Worm (Caenorhabditis elegans) whole organism, late embryonic: Measurements from ENCODE around the gene Y14H12B.1.

Source experiments
- C08G9.2 ChIP-seq: sonication (generic microtip); optimal IDR thresholded peaks from 2 replicates; lab custom pipeline; 2016; ENCODE audit warnings: mild to moderate bottlenecking, missing genetic modification characterization, moderate library complexity, missing compliant biosample characterization
- C38D4.7 ChIP-seq: fragments of 200-800 bp; sonication (Bioruptor generic); optimal IDR thresholded peaks from 2 replicates; lab custom pipeline; 2018; ENCODE audit warnings: mild to moderate bottlenecking, missing genetic modification characterization, moderate library complexity, missing compliant biosample characterization
- F13H6.1 ChIP-seq: sonication (generic microtip); optimal IDR thresholded peaks from 2 replicates; lab custom pipeline; 2016; ENCODE audit warnings: missing genetic modification characterization, missing compliant biosample characterization
- K09A11.1 ChIP-seq: sonication (generic microtip); optimal IDR thresholded peaks from 2 replicates; lab custom pipeline; 2017; ENCODE audit warnings: antibody characterized with exemption, mild to moderate bottlenecking, missing genetic modification characterization, missing compliant biosample characterization; ENCODE audit not compliant: insufficient read depth
- T23F11.4 ChIP-seq: fragments of 200-800 bp; sonication (Bioruptor generic); optimal IDR thresholded peaks from 2 replicates; lab custom pipeline; 2018; ENCODE audit warnings: mild to moderate bottlenecking, missing genetic modification characterization, missing compliant biosample characterization
- Y22D7AL.16 ChIP-seq: sonication (generic microtip); optimal IDR thresholded peaks from 2 replicates; lab custom pipeline; 2016; ENCODE audit warnings: missing genetic modification characterization, missing compliant biosample characterization
- ahr-1 ChIP-seq: sonication (generic microtip); optimal IDR thresholded peaks from 2 replicates; lab custom pipeline; 2016; ENCODE audit warnings: missing genetic modification characterization, missing compliant biosample characterization
- ceh-18 ChIP-seq: sonication (generic microtip); optimal IDR thresholded peaks from 2 replicates; lab custom pipeline; 2016; ENCODE audit warnings: missing genetic modification characterization, missing compliant biosample characterization
- ceh-2 ChIP-seq: sonication (generic microtip); optimal IDR thresholded peaks from 2 replicates; lab custom pipeline; 2016; ENCODE audit warnings: missing genotype, missing genetic modification characterization, missing compliant biosample characterization
- ceh-22 ChIP-seq: sonication (generic microtip); optimal IDR thresholded peaks from 2 replicates; lab custom pipeline; 2017; ENCODE audit warnings: missing biosample characterization, missing genetic modification characterization
- ceh-24 ChIP-seq: sonication (generic microtip); optimal IDR thresholded peaks from 2 replicates; lab custom pipeline; 2016; ENCODE audit warnings: mild to moderate bottlenecking, missing genetic modification characterization, missing compliant biosample characterization
- ceh-30 ChIP-seq: fragments of 150-350 bp; optimal IDR thresholded peaks from 2 replicates; lab custom pipeline; 2014; ENCODE audit warnings: missing biosample characterization, missing genetic modification characterization
- ceh-31 ChIP-seq: sonication (generic microtip); optimal IDR thresholded peaks from 2 replicates; lab custom pipeline; 2016; ENCODE audit warnings: missing genetic modification characterization, missing compliant biosample characterization
- ceh-34 ChIP-seq: sonication (generic microtip); optimal IDR thresholded peaks from 2 replicates; lab custom pipeline; 2016; ENCODE audit warnings: mild to moderate bottlenecking, missing genetic modification characterization, missing compliant biosample characterization
- ceh-48 ChIP-seq: sonication (generic microtip); optimal IDR thresholded peaks from 2 replicates; lab custom pipeline; 2016; ENCODE audit warnings: missing genetic modification characterization, inconsistent platforms, missing compliant biosample characterization
- ceh-9 ChIP-seq: sonication (generic microtip); optimal IDR thresholded peaks from 2 replicates; lab custom pipeline; 2016; ENCODE audit warnings: mild to moderate bottlenecking, missing genetic modification characterization, inconsistent platforms, missing compliant biosample characterization
- che-1 ChIP-seq: sonication (generic microtip); optimal IDR thresholded peaks from 2 replicates; lab custom pipeline; 2016; ENCODE audit warnings: mild to moderate bottlenecking, missing genetic modification characterization, missing compliant biosample characterization
- dmd-4 ChIP-seq: sonication (generic microtip); optimal IDR thresholded peaks from 2 replicates; lab custom pipeline; 2016; ENCODE audit warnings: borderline replicate concordance, missing genetic modification characterization, missing compliant biosample characterization
- dve-1 ChIP-seq: sonication (generic microtip); optimal IDR thresholded peaks from 2 replicates; lab custom pipeline; 2017; ENCODE audit warnings: antibody characterized with exemption, mild to moderate bottlenecking, missing genetic modification characterization, missing compliant biosample characterization
- elt-4 ChIP-seq: sonication (generic microtip); optimal IDR thresholded peaks from 2 replicates; lab custom pipeline; 2016; ENCODE audit warnings: missing genetic modification characterization, missing compliant biosample characterization
- ets-4 ChIP-seq: sonication (generic microtip); optimal IDR thresholded peaks from 2 replicates; lab custom pipeline; 2016; ENCODE audit warnings: missing genetic modification characterization, missing compliant biosample characterization
- hlh-13 ChIP-seq: fragments of 200-800 bp; sonication (Bioruptor generic); optimal IDR thresholded peaks from 2 replicates; lab custom pipeline; 2018; ENCODE audit warnings: mild to moderate bottlenecking, missing genetic modification characterization, missing compliant biosample characterization
- hlh-15 ChIP-seq: sonication (generic microtip); optimal IDR thresholded peaks from 2 replicates; lab custom pipeline; 2016; ENCODE audit warnings: missing genetic modification characterization, missing compliant biosample characterization
- lim-6 ChIP-seq: sonication (generic microtip); optimal IDR thresholded peaks from 2 replicates; lab custom pipeline; 2016; ENCODE audit warnings: missing genetic modification characterization, missing compliant biosample characterization
- lin-11 ChIP-seq: fragments of 200-800 bp; sonication (Bioruptor generic); optimal IDR thresholded peaks from 2 replicates; lab custom pipeline; 2018; ENCODE audit warnings: mild to moderate bottlenecking, missing genetic modification characterization, missing compliant biosample characterization
- madf-2 ChIP-seq: sonication (generic microtip); optimal IDR thresholded peaks from 2 replicates; lab custom pipeline; 2017; ENCODE audit warnings: missing genetic modification characterization, missing compliant biosample characterization
- mec-3 ChIP-seq: sonication (generic microtip); optimal IDR thresholded peaks from 2 replicates; lab custom pipeline; 2016; ENCODE audit warnings: borderline replicate concordance, missing genetic modification characterization, missing compliant biosample characterization
- nfya-1 ChIP-seq: sonication (generic microtip); optimal IDR thresholded peaks from 2 replicates; lab custom pipeline; 2017; ENCODE audit warnings: missing genetic modification characterization, mild to moderate bottlenecking, missing compliant biosample characterization, antibody characterized with exemption, moderate library complexity
- pqm-1 ChIP-seq: sonication (generic microtip); optimal IDR thresholded peaks from 2 replicates; lab custom pipeline; 2016; ENCODE audit warnings: missing genetic modification characterization, missing compliant biosample characterization
- ref-2 ChIP-seq: sonication (generic microtip); optimal IDR thresholded peaks from 2 replicates; lab custom pipeline; 2016; ENCODE audit warnings: missing genetic modification characterization, missing compliant biosample characterization
- rnt-1 ChIP-seq: sonication (generic microtip); optimal IDR thresholded peaks from 2 replicates; lab custom pipeline; 2016; ENCODE audit warnings: missing genetic modification characterization, missing compliant biosample characterization
- sox-4 ChIP-seq: sonication (generic microtip); optimal IDR thresholded peaks from 2 replicates; lab custom pipeline; 2017; ENCODE audit warnings: mild to moderate bottlenecking, missing genetic modification characterization, inconsistent platforms, missing compliant biosample characterization
- tbx-2 ChIP-seq: sonication (generic microtip); optimal IDR thresholded peaks from 2 replicates; lab custom pipeline; 2016; ENCODE audit warnings: missing genetic modification characterization, missing compliant biosample characterization
- ttx-3 ChIP-seq: sonication (generic microtip); optimal IDR thresholded peaks from 2 replicates; lab custom pipeline; 2016; ENCODE audit warnings: missing genetic modification reagents, missing genetic modification characterization, missing compliant biosample characterization
- unc-3 ChIP-seq, 2 experiments: fragments of 200-800 bp in 1 of 2; sonication (Bioruptor generic) in 1 of 2; sonication (generic microtip) in 1 of 2; conservative IDR thresholded peaks in 1 of 2; optimal IDR thresholded peaks in 1 of 2; 2 replicates each; pipeline versions ENCODE4 v1.3.6 to Lab custom; 2016 to 2022; ENCODE audit warnings: missing compliant biosample characterization in 2 of 2, missing genetic modification characterization in 2 of 2, missing genetic modification reagents in 1 of 2
- unc-42 ChIP-seq: sonication (generic microtip); optimal IDR thresholded peaks from 2 replicates; lab custom pipeline; 2016; ENCODE audit warnings: missing genotype, missing genetic modification characterization, missing compliant biosample characterization
- unc-55 ChIP-seq: sonication (generic microtip); optimal IDR thresholded peaks from 2 replicates; lab custom pipeline; 2017; ENCODE audit warnings: missing biosample characterization, missing genetic modification reagents, missing genetic modification characterization
- unc-86 ChIP-seq: sonication (generic microtip); optimal IDR thresholded peaks from 2 replicates; lab custom pipeline; 2016; ENCODE audit warnings: missing genetic modification characterization, missing compliant biosample characterization

The Y14H12B.1 gene

DNA sequence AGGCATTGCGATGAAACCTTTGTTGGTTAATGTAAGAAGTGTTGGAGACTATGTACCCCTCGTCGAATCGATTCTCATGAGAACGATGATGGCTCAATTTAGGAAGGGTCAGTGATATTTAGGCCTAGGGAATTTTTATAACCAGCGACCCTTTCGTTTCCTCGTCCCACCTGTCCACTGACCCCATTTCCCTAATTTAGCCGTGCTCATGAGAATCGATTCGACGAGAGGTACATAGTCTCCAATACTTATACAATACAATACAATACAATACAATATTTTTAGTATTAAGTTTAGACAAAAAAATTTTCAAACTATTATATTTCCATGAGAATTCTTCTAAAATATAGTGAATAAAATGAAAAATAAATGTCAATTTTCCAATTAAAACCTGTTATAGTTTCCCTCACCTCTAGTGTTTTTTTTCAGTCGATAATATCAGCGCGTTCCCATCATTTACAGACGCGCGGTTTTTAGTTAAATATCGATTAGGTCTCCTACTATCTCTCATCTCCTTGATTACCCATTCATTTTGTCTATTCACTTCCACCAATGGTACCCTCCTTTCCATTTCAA, 27.5 kb upstream of the Y14H12B.1 start, which contains the start of the genes F53C3.11 and fbxb-103:
TSS of gene F53C3.11 (minus strand) at position 101 of the 576 bp plus-strand sequence.
TSS of gene fbxb-103 (plus strand) at position 526 of the 576 bp plus-strand sequence.
- no peak for TF ChIP-seq unc-55 (GFP tag; lab: Kevin White, UChicago)
- no peak for TF ChIP-seq pqm-1 (tag; lab: Kevin White, UChicago)
- TF ChIP-seq Y22D7AL.16 (tag; lab: Kevin White, UChicago): no peak
- TF ChIP-seq ceh-30: no peak
- no peak for TF ChIP-seq unc-3 (GFP tag; conservative IDR thresholded peaks at IDR 0.05; lab: Robert Waterston, UW)
- TF ChIP-seq unc-3 (tag; optimal IDR thresholded peaks at IDR 0.05; lab: Kevin White, UChicago): no peak
- TF ChIP-seq T23F11.4 (GFP tag; lab: Kevin White, UChicago): no peak
- TF ChIP-seq unc-42: no peak
- no peak for TF ChIP-seq F13H6.1
- no peak for TF ChIP-seq ceh-9
- TF ChIP-seq tbx-2 (tag; lab: Kevin White, UChicago): no peak
- no peak for TF ChIP-seq dve-1 (tag; lab: Kevin White, UChicago)
- TF ChIP-seq elt-4 (tag; lab: Kevin White, UChicago): no peak
- TF ChIP-seq lim-6 (tag; lab: Kevin White, UChicago): no peak
- TF ChIP-seq C08G9.2 (tag; lab: Kevin White, UChicago): no peak
- no peak for TF ChIP-seq sox-4
- no peak for TF ChIP-seq ahr-1 (tag; lab: Kevin White, UChicago)

DNA sequence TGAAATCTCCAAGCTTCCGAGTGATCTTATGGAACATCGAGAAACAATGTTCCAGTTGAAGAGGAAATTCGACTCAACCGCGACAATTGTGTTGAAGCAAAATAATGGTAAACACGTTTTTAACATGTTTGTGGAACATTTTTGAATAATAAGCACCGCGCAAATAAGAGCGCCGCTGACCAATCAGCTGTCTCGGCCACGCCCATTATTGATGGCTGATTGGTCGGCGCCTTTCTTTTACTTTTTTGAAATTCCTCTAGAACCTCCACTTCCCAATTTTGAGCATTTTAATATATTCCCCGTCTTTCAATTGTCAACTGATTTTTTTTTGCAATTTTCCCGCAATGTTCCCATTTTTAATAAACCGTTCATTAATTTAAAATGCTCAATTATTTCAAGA, 26.1 kb upstream of the Y14H12B.1 start:
- TF ChIP-seq nfya-1 (tag; lab: Kevin White, UChicago) (peak; percentile 74), ceh-31 (tag; lab: Kevin White, UChicago) (no peak)

DNA sequence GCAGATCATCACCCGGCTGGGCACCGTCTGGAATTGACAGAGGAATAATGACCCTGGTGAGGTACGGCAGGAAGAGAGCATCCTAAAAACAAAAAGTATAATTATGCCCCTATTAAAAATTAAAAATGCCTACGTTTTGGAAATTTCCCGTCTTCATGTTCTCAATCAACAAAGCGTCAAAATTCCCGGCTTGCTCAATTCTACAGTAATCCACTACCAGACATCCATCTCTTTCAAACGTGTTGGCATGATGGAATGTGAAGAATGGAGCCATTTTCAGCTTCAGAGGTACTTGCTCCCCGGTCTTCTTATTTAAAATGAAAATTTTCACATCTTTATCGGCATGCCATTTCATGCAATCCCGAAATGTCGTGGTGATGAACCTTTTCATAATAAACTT, 24.9 kb upstream of the Y14H12B.1 start:
- TF ChIP-seq unc-86 (tag; lab: Kevin White, UChicago) (no peak), T23F11.4 (GFP tag; lab: Kevin White, UChicago) (no peak), dve-1 (tag; lab: Kevin White, UChicago) (no peak), F13H6.1 (no peak), sox-4 (no peak), Y22D7AL.16 (tag; lab: Kevin White, UChicago) (no peak), dmd-4 (no peak), K09A11.1 (tag; lab: Kevin White, UChicago) (no peak), hlh-15 (tag; lab: Kevin White, UChicago) (no peak), unc-55 (GFP tag; lab: Kevin White, UChicago) (no peak), mec-3 (tag; lab: Kevin White, UChicago) (no peak), hlh-13 (GFP tag; lab: Kevin White, UChicago) (no peak), ets-4 (tag; lab: Kevin White, UChicago) (no peak), madf-2 (tag; lab: Kevin White, UChicago) (no peak), ceh-24 (no peak), C38D4.7 (GFP tag; lab: Kevin White, UChicago) (no peak), ceh-34 (tag; lab: Kevin White, UChicago) (no peak)

DNA sequence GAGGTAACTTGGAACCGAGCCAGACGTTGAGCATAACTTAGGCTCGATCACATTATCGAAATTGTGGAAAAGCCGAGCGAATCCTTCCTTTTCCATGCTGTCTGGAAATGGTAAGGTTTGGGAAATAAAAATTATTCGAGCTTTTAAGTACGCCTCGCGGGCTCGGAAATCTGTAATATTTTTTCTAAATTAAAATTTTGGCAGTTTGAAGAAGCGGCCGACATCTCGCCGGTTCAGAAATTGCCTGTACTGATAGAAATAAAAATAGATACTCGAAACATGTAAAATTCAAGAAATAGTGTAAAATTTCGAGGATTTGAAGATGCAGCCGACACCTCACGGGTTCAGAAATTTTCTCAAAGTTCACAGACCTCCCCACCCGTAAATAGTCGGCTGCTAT, 23.5 kb upstream of the Y14H12B.1 start, which contains the start of gene bcmo-2:
TSS of gene bcmo-2 (minus strand) at position 101 of the 400 bp plus-strand sequence.
- TF ChIP-seq ceh-2 (tag; lab: Kevin White, UChicago) (no peak), T23F11.4 (GFP tag; lab: Kevin White, UChicago) (no peak), ceh-22 (no peak), dmd-4 (no peak), ref-2 (no peak), ttx-3 (tag; lab: Kevin White, UChicago) (no peak), mec-3 (tag; lab: Kevin White, UChicago) (no peak), lin-11 (tag; lab: Kevin White, UChicago) (no peak), ceh-48 (tag; lab: Kevin White, UChicago) (no peak), ceh-30 (no peak), ceh-24 (no peak), elt-4 (tag; lab: Kevin White, UChicago) (no peak), unc-55 (GFP tag; lab: Kevin White, UChicago) (no peak), sox-4 (no peak), ceh-18 (tag; lab: Kevin White, UChicago) (no peak), che-1 (tag; lab: Kevin White, UChicago) (no peak), rnt-1 (tag; lab: Kevin White, UChicago) (no peak)
